Worm (Caenorhabditis elegans) whole organism, L4 larva: ENCODE data around the gene grl-29.

Source experiments
- F49E8.2 ChIP-seq: sonication (generic microtip); optimal IDR thresholded peaks from 2 replicates; lab custom pipeline; 2016; ENCODE audit warnings: missing compliant biosample characterization, mild to moderate bottlenecking, missing genetic modification characterization, borderline replicate concordance
- Y105C5A.15 ChIP-seq: fragments of 200-800 bp; sonication (Bioruptor generic); IDR thresholded peaks from 2 replicates; pipeline ENCODE4 v1.3.6; 2022; ENCODE audit warnings: missing genetic modification characterization, missing compliant biosample characterization
- Y48G9A.11 ChIP-seq: fragments of 200-800 bp; sonication (Bioruptor generic); IDR thresholded peaks from 2 replicates; pipeline ENCODE4 v1.3.6; 2022; ENCODE audit warnings: missing genetic modification reagents, missing genetic modification characterization, missing compliant biosample characterization
- ama-1 ChIP-seq: fragments of 150-350 bp; optimal IDR thresholded peaks from 2 replicates; lab custom pipeline; 2014; ENCODE audit warnings: inconsistent platforms, mixed read lengths
- ceh-28 ChIP-seq: fragments of 150-350 bp; optimal IDR thresholded peaks from 2 replicates; lab custom pipeline; 2014; ENCODE audit warnings: missing biosample characterization, missing genetic modification reagents, missing genetic modification characterization
- dpl-1 ChIP-seq: fragments of 150-350 bp; optimal IDR thresholded peaks from 2 replicates; lab custom pipeline; 2014; ENCODE audit warnings: missing biosample characterization, missing genetic modification reagents, missing genetic modification characterization
- lin-15B ChIP-seq: fragments of 150-350 bp; sonication (generic microtip); optimal IDR thresholded peaks from 3 replicates; lab custom pipeline; 2014; ENCODE audit warnings: missing biosample characterization, missing genetic modification characterization
- nhr-11 ChIP-seq: fragments of 150-350 bp; optimal IDR thresholded peaks from 2 replicates; lab custom pipeline; 2014; ENCODE audit warnings: missing biosample characterization, missing genetic modification characterization
- nhr-111 ChIP-seq: fragments of 200-800 bp; sonication (Bioruptor generic); optimal IDR thresholded peaks from 2 replicates; lab custom pipeline; 2018; ENCODE audit warnings: mild to moderate bottlenecking, missing genetic modification characterization, missing compliant biosample characterization
- nhr-25 ChIP-seq: sonication (generic microtip); optimal IDR thresholded peaks from 2 replicates; lab custom pipeline; 2017; ENCODE audit warnings: missing genetic modification characterization, mild to moderate bottlenecking, missing compliant biosample characterization, antibody characterized with exemption, moderate library complexity, borderline replicate concordance; ENCODE audit not compliant: insufficient read depth
- skn-1 ChIP-seq: fragments of 150-350 bp; optimal IDR thresholded peaks from 2 replicates; lab custom pipeline; 2014; ENCODE audit warnings: missing biosample characterization, missing genetic modification characterization
- zag-1 ChIP-seq: fragments of 150-350 bp; optimal IDR thresholded peaks from 2 replicates; lab custom pipeline; 2014; ENCODE audit warnings: missing biosample characterization, missing genetic modification characterization
- zip-11 ChIP-seq: fragments of 200-800 bp; sonication (Bioruptor generic); IDR thresholded peaks from 2 replicates; pipeline ENCODE4 v1.3.6; 2022; ENCODE audit warnings: missing genetic modification characterization, missing compliant biosample characterization

DNA sequence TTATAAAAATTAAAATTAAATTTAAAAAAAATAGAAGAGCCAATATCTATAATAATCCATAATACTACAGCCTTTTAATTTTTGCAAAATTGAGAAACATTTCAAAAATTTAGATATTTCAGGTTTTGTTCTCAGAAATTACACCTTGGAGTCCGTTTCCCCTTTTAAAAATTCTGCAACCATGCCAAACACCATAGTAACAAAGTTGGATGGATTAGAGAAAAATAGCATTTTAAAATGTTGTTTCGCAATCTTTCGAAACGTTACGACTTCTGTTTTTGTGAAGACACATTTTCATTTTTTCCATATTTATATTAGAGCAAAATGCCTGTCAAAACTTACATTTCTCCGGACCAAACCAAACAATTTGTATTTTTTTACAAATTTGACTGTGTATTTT, 30.1 kb downstream of the grl-29 start, which contains the start of gene T24A6.7:
- TF ChIP-seq lin-15B (tag; lab: Kevin White, UChicago), result no peak
- no peak for TF ChIP-seq Y48G9A.11 (GFP tag; lab: Robert Waterston, UW)
- no peak for TF ChIP-seq nhr-11 (tag; lab: Kevin White, UChicago)
- TF ChIP-seq dpl-1 (GFP tag; lab: Kevin White, UChicago), result no peak
- no peak for TF ChIP-seq zag-1 (tag; lab: Kevin White, UChicago)
- no peak for TF ChIP-seq ceh-28 (tag; lab: Kevin White, UChicago)
- TF ChIP-seq Y105C5A.15, result no peak
- TF ChIP-seq skn-1 (tag; lab: Kevin White, UChicago), result no peak
- no peak for TF ChIP-seq nhr-111 (GFP tag; lab: Kevin White, UChicago)
- no peak for TF ChIP-seq ama-1
- TF ChIP-seq nhr-25, result no peak
- no peak for TF ChIP-seq F49E8.2 (tag; lab: Kevin White, UChicago)
- no peak for TF ChIP-seq zip-11
